Worm (Caenorhabditis elegans) whole organism, L1 larva: Measurements from ENCODE around the gene T13C5.9.

Experiments
- C04F5.9 ChIP-seq: sonication (generic microtip); optimal IDR thresholded peaks from 2 replicates; lab custom pipeline; 2016; ENCODE audit warnings: missing genetic modification characterization, missing compliant biosample characterization
- F16B12.6 ChIP-seq: fragments of 150-350 bp; optimal IDR thresholded peaks from 2 replicates; lab custom pipeline; 2014; ENCODE audit warnings: missing biosample characterization, missing genetic modification characterization
- Y116A8C.19 ChIP-seq: sonication (generic microtip); optimal IDR thresholded peaks from 2 replicates; lab custom pipeline; 2016; ENCODE audit warnings: missing compliant biosample characterization, missing genetic modification characterization, borderline replicate concordance
- aha-1 ChIP-seq: fragments of 150-350 bp; optimal IDR thresholded peaks from 2 replicates; lab custom pipeline; 2014; ENCODE audit warnings: missing biosample characterization, missing genetic modification characterization
- aly-2 ChIP-seq: fragments of 150-350 bp; optimal IDR thresholded peaks from 2 replicates; lab custom pipeline; 2014; ENCODE audit warnings: missing biosample characterization, missing genetic modification characterization
- ama-1 ChIP-seq: fragments of 150-350 bp; optimal IDR thresholded peaks from 2 replicates; lab custom pipeline; 2014
- blmp-1 ChIP-seq: fragments of 150-350 bp; optimal IDR thresholded peaks from 2 replicates; lab custom pipeline; 2014; ENCODE audit warnings: missing biosample characterization, missing genetic modification characterization
- ceh-82 ChIP-seq, 3 experiments: fragments of 150-350 bp in 1 of 3; sonication (generic microtip) in 2 of 3; optimal IDR thresholded peaks; 2 replicates each; lab custom pipeline; 2014 to 2017; ENCODE audit warnings: missing biosample characterization in 3 of 3, missing genetic modification characterization in 3 of 3
- ces-1 ChIP-seq: fragments of 150-350 bp; optimal IDR thresholded peaks from 2 replicates; lab custom pipeline; 2014; ENCODE audit warnings: missing biosample characterization, missing genetic modification reagents, missing genetic modification characterization
- dpl-1 ChIP-seq, 3 experiments: fragments of 150-350 bp in 2 of 3; sonication (generic microtip) in 1 of 3; optimal IDR thresholded peaks; 2 replicates each; lab custom pipeline; 2014 to 2017; ENCODE audit warnings: missing biosample characterization in 3 of 3, missing genetic modification characterization in 3 of 3, missing genetic modification reagents in 3 of 3
- dsc-1 ChIP-seq: sonication (generic microtip); optimal IDR thresholded peaks from 2 replicates; lab custom pipeline; 2016; ENCODE audit warnings: mild to moderate bottlenecking, missing genetic modification characterization, missing compliant biosample characterization
- efl-1 ChIP-seq, 4 experiments: fragments of 150-350 bp; optimal IDR thresholded peaks in 3 of 4; peaks in 1 of 4; 1 replicate in 1 of 4; 2 replicates in 3 of 4; lab custom pipeline; 2014; ENCODE audit warnings: missing biosample characterization in 2 of 4, missing genetic modification characterization in 2 of 4, missing genetic modification reagents in 2 of 4
- egl-13 ChIP-seq: sonication (generic microtip); optimal IDR thresholded peaks from 2 replicates; lab custom pipeline; 2016; ENCODE audit warnings: missing genotype, missing genetic modification reagents, missing genetic modification characterization, missing compliant biosample characterization
- elt-2 ChIP-seq: sonication (generic microtip); optimal IDR thresholded peaks from 2 replicates; lab custom pipeline; 2016; ENCODE audit warnings: missing genetic modification characterization, mild to moderate bottlenecking, inconsistent platforms, missing compliant biosample characterization, missing genetic modification reagents
- elt-3 ChIP-seq, 6 experiments: fragments of 150-350 bp in 1 of 6; sonication (generic microtip); optimal IDR thresholded peaks; 2 replicates each; lab custom pipeline; 2017 to 2018; ENCODE audit warnings: missing biosample characterization in 6 of 6, missing genetic modification characterization in 6 of 6, inconsistent platforms in 1 of 6
- ets-5 ChIP-seq: fragments of 200-800 bp; sonication (Bioruptor generic); IDR thresholded peaks from 2 replicates; pipeline ENCODE4 v1.3.6; 2022; ENCODE audit warnings: missing genetic modification characterization, missing compliant biosample characterization
- fkh-10 ChIP-seq: sonication (generic microtip); optimal IDR thresholded peaks from 2 replicates; lab custom pipeline; 2017; ENCODE audit warnings: missing biosample characterization, missing genetic modification reagents, missing genetic modification characterization
- fkh-8 ChIP-seq: sonication (generic microtip); optimal IDR thresholded peaks from 2 replicates; lab custom pipeline; 2016; ENCODE audit warnings: mild to moderate bottlenecking, missing genetic modification characterization, missing compliant biosample characterization
- fos-1 ChIP-seq: fragments of 150-350 bp; optimal IDR thresholded peaks from 2 replicates; lab custom pipeline; 2014; ENCODE audit warnings: missing biosample characterization, missing genetic modification characterization
- hlh-4 ChIP-seq: sonication (generic microtip); optimal IDR thresholded peaks from 2 replicates; lab custom pipeline; 2016; ENCODE audit warnings: mild to moderate bottlenecking, missing genetic modification characterization, missing compliant biosample characterization
- hpl-2 ChIP-seq: fragments of 150-350 bp; optimal IDR thresholded peaks from 2 replicates; lab custom pipeline; 2014; ENCODE audit warnings: missing biosample characterization, missing genetic modification reagents, missing genetic modification characterization
- irx-1 ChIP-seq: sonication (generic microtip); optimal IDR thresholded peaks from 2 replicates; lab custom pipeline; 2016; ENCODE audit warnings: missing genetic modification characterization, missing compliant biosample characterization
- jun-1 ChIP-seq: fragments of 150-350 bp; optimal IDR thresholded peaks from 2 replicates; lab custom pipeline; 2014; ENCODE audit warnings: missing biosample characterization, missing genetic modification reagents, missing genetic modification characterization
- lin-13 ChIP-seq: fragments of 150-350 bp; optimal IDR thresholded peaks from 2 replicates; lab custom pipeline; 2014; ENCODE audit warnings: missing biosample characterization, missing genetic modification reagents, missing genetic modification characterization
- lin-15B ChIP-seq: fragments of 150-350 bp; sonication (generic microtip); optimal IDR thresholded peaks from 3 replicates; lab custom pipeline; 2014; ENCODE audit warnings: missing biosample characterization, missing genetic modification characterization
- lin-35 ChIP-seq, 2 experiments: fragments of 150-350 bp; optimal IDR thresholded peaks; 2 replicates each; lab custom pipeline; 2014; ENCODE audit warnings: missing biosample characterization in 2 of 2, missing genetic modification characterization in 2 of 2, missing genetic modification reagents in 2 of 2
- lir-3 ChIP-seq: sonication (generic microtip); optimal IDR thresholded peaks from 2 replicates; lab custom pipeline; 2016; ENCODE audit warnings: mild to moderate bottlenecking, missing genetic modification characterization, moderate library complexity, missing compliant biosample characterization; ENCODE audit not compliant: poor library complexity
- lsy-2 ChIP-seq, 2 experiments: fragments of 150-350 bp; optimal IDR thresholded peaks; 2 replicates each; lab custom pipeline; 2014; ENCODE audit warnings: missing biosample characterization in 2 of 2, missing genetic modification characterization in 2 of 2
- mab-9 ChIP-seq: fragments of 200-800 bp; sonication (Bioruptor generic); IDR thresholded peaks from 2 replicates; pipeline ENCODE4 v1.3.6; 2022; ENCODE audit warnings: missing genetic modification reagents, missing genetic modification characterization, missing compliant biosample characterization
- mdl-1 ChIP-seq, 2 experiments: fragments of 150-350 bp; optimal IDR thresholded peaks; 2 replicates each; lab custom pipeline; 2014 to 2017; ENCODE audit warnings: missing biosample characterization in 2 of 2, missing genetic modification characterization in 2 of 2, inconsistent platforms in 1 of 2
- mef-2 ChIP-seq: fragments of 150-350 bp; optimal IDR thresholded peaks from 2 replicates; lab custom pipeline; 2014; ENCODE audit warnings: missing biosample characterization, missing genetic modification characterization
- nhr-11 ChIP-seq: fragments of 150-350 bp; optimal IDR thresholded peaks from 2 replicates; lab custom pipeline; 2014; ENCODE audit warnings: missing biosample characterization, missing genetic modification characterization
- nhr-19 ChIP-seq: fragments of 200-800 bp; sonication (Bioruptor generic); conservative IDR thresholded peaks from 2 replicates; pipeline ENCODE4 v1.3.6; 2022; ENCODE audit warnings: missing genetic modification characterization, missing compliant biosample characterization
- nhr-20 ChIP-seq: sonication (generic microtip); optimal IDR thresholded peaks from 2 replicates; lab custom pipeline; 2016; ENCODE audit warnings: mild to moderate bottlenecking, missing genetic modification characterization, missing compliant biosample characterization
- nhr-237 ChIP-seq: fragments of 150-350 bp; optimal IDR thresholded peaks from 2 replicates; lab custom pipeline; 2014; ENCODE audit warnings: missing biosample characterization, missing genetic modification characterization
- nhr-71 ChIP-seq: sonication (generic microtip); optimal IDR thresholded peaks from 2 replicates; lab custom pipeline; 2016; ENCODE audit warnings: mild to moderate bottlenecking, missing genetic modification characterization, moderate library complexity, missing compliant biosample characterization
- nhr-76 ChIP-seq: sonication (generic microtip); optimal IDR thresholded peaks from 2 replicates; lab custom pipeline; 2017; ENCODE audit warnings: missing biosample characterization, missing genetic modification characterization
- nhr-90 ChIP-seq: sonication (generic microtip); optimal IDR thresholded peaks from 2 replicates; lab custom pipeline; 2016; ENCODE audit warnings: mild to moderate bottlenecking, missing genetic modification characterization, missing compliant biosample characterization; ENCODE audit not compliant: poor library complexity
- pax-3 ChIP-seq: fragments of 200-800 bp; sonication (Bioruptor generic); optimal IDR thresholded peaks from 2 replicates; lab custom pipeline; 2018; ENCODE audit warnings: mild to moderate bottlenecking, missing genetic modification characterization, moderate library complexity, missing compliant biosample characterization
- skn-1 ChIP-seq: fragments of 150-350 bp; optimal IDR thresholded peaks from 2 replicates; lab custom pipeline; 2014; ENCODE audit warnings: missing biosample characterization, missing genetic modification characterization
- snpc-4 ChIP-seq: fragments of 150-350 bp; optimal IDR thresholded peaks from 2 replicates; lab custom pipeline; 2014; ENCODE audit warnings: missing biosample characterization, missing genetic modification characterization
- snu-23 ChIP-seq: sonication (generic microtip); optimal IDR thresholded peaks from 2 replicates; lab custom pipeline; 2016; ENCODE audit warnings: missing genetic modification characterization, missing compliant biosample characterization
- sptf-1 ChIP-seq: fragments of 150-350 bp; optimal IDR thresholded peaks from 2 replicates; lab custom pipeline; 2014; ENCODE audit warnings: missing biosample characterization, missing genetic modification characterization
- unc-130 ChIP-seq: fragments of 150-350 bp; optimal IDR thresholded peaks from 2 replicates; lab custom pipeline; 2017; ENCODE audit warnings: missing biosample characterization, missing genetic modification characterization, inconsistent platforms
- unc-30 ChIP-seq: sonication (generic microtip); optimal IDR thresholded peaks from 2 replicates; lab custom pipeline; 2017; ENCODE audit warnings: missing biosample characterization, missing genetic modification characterization
- vab-15 ChIP-seq: sonication (generic microtip); optimal IDR thresholded peaks from 2 replicates; lab custom pipeline; 2017; ENCODE audit warnings: missing genotype, mild to moderate bottlenecking, missing genetic modification characterization, missing compliant biosample characterization
- xbp-1 ChIP-seq: sonication (generic microtip); optimal IDR thresholded peaks from 2 replicates; lab custom pipeline; 2016; ENCODE audit warnings: missing genetic modification characterization, missing compliant biosample characterization
- ztf-11 ChIP-seq, 2 experiments: sonication (generic microtip); optimal IDR thresholded peaks; 2 replicates each; lab custom pipeline; 2016 to 2017; ENCODE audit warnings: missing genetic modification characterization in 2 of 2, missing biosample characterization in 1 of 2, missing compliant biosample characterization in 1 of 2

T13C5.9 gene

ce11 chrX:6240640-6241033 lies 50.6 kb downstream of the T13C5.9 start, which contains the start of gene got-2.2:
got-2.2 (plus strand) TSS chrX:6240983.
- TF ChIP-seq snu-23 (GFP tag; lab: Kevin White, UChicago) (no peak), vab-15 (tag; lab: Kevin White, UChicago) (no peak), unc-30 (no peak), hpl-2 (GFP tag; lab: Kevin White, UChicago) (no peak), F16B12.6 (no peak), aha-1 (tag; lab: Kevin White, UChicago) (no peak), snpc-4 (no peak), nhr-71 (tag; lab: Kevin White, UChicago) (peak; percentile 24), lin-35 (GFP tag; optimal IDR thresholded peaks at IDR 0.05; lab: Kevin White, UChicago) (peak in 1 of 2 experiments; percentile 34), elt-2 (tag; lab: Kevin White, UChicago) (peak; percentile 57), dsc-1 (no peak), ets-5 (GFP tag; lab: Robert Waterston, UW) (no peak), egl-13 (no peak), fos-1 (tag; lab: Kevin White, UChicago) (no peak), lir-3 (tag; lab: Kevin White, UChicago) (no peak), nhr-11 (tag; lab: Kevin White, UChicago) (no peak), Y116A8C.19 (tag; lab: Kevin White, UChicago) (no peak), mef-2 (tag; lab: Kevin White, UChicago) (no peak), lsy-2 (tag; optimal IDR thresholded peaks at IDR 0.05; lab: Kevin White, UChicago) (no peak), aly-2 (no peak), xbp-1 (tag; lab: Kevin White, UChicago) (no peak), nhr-90 (tag; lab: Kevin White, UChicago) (no peak), jun-1 (tag; lab: Kevin White, UChicago) (no peak), pax-3 (tag; lab: Kevin White, UChicago) (no peak), elt-3 (tag; optimal IDR thresholded peaks at IDR 0.05; lab: Kevin White, UChicago) (peak in 1 of 6 experiments; percentile 87), ama-1 (lab: Kevin White, UChicago) (no peak), fkh-10 (no peak), mab-9 (GFP tag; lab: Robert Waterston, UW) (no peak), mdl-1 (tag; optimal IDR thresholded peaks at IDR 0.05; lab: Kevin White, UChicago) (peak in 1 of 2 experiments; percentile 33), dpl-1 (GFP tag; optimal IDR thresholded peaks at IDR 0.05; lab: Kevin White, UChicago) (no peak), sptf-1 (tag; lab: Kevin White, UChicago) (no peak), hlh-4 (tag; lab: Kevin White, UChicago) (no peak), nhr-76 (tag; lab: Kevin White, UChicago) (no peak), lin-13 (no peak), irx-1 (no peak), fkh-8 (no peak), ceh-82 (tag; optimal IDR thresholded peaks at IDR 0.05; lab: Kevin White, UChicago) (no peak), ztf-11 (tag; optimal IDR thresholded peaks at IDR 0.05; lab: Kevin White, UChicago) (no peak), nhr-19 (peak; percentile 63), blmp-1 (no peak), efl-1 (optimal IDR thresholded peaks at IDR 0.05; lab: Kevin White, UChicago) (no peak), efl-1 (GFP tag; optimal IDR thresholded peaks at IDR 0.05 in 1 of 2; lab: Kevin White, UChicago) (no peak), unc-130 (no peak), lin-15B (tag; lab: Kevin White, UChicago) (no peak), nhr-20 (tag; lab: Kevin White, UChicago) (peak; percentile 24), ces-1 (GFP tag; lab: Kevin White, UChicago) (no peak), skn-1 (tag; lab: Kevin White, UChicago) (no peak), nhr-237 (tag; lab: Kevin White, UChicago) (no peak), C04F5.9 (no peak)
